Fruit fly (Drosophila melanogaster) whole organism, prepupa: ENCODE results near the gene PMP34.

Experiments used
- CG10631 ChIP-seq: fragments of 200-800 bp; sonication (Bioruptor generic); optimal IDR thresholded peaks from 2 replicates; lab custom pipeline; 2016; ENCODE audit warnings: missing biosample characterization, missing genetic modification characterization
- CG10669 ChIP-seq: fragments of 200-800 bp; sonication (Bioruptor generic); optimal IDR thresholded peaks from 3 replicates; lab custom pipeline; 2018; ENCODE audit warnings: missing biosample characterization, mild to moderate bottlenecking, missing genetic modification characterization, moderate library complexity
- CG11294 ChIP-seq: fragments of 200-800 bp; sonication (Bioruptor generic); IDR thresholded peaks from 2 replicates; pipeline ENCODE4 v1.3.6; 2022; ENCODE audit warnings: missing biosample characterization, missing genetic modification characterization
- CG11762 ChIP-seq: fragments of 200-800 bp; sonication (Bioruptor generic); optimal IDR thresholded peaks from 3 replicates; lab custom pipeline; 2016; ENCODE audit warnings: missing biosample characterization, missing genetic modification characterization; ENCODE audit not compliant: insufficient read depth
- CG11902 ChIP-seq: fragments of 200-800 bp; sonication (Bioruptor generic); optimal IDR thresholded peaks from 3 replicates; lab custom pipeline; 2016; ENCODE audit warnings: missing biosample characterization, missing genetic modification characterization
- CG15336 ChIP-seq: fragments of 200-800 bp; sonication (Bioruptor generic); IDR thresholded peaks from 2 replicates; pipeline ENCODE4 v1.3.6; 2022; ENCODE audit warnings: missing biosample characterization, missing genetic modification characterization
- CG1621 ChIP-seq: fragments of 200-800 bp; sonication (Bioruptor generic); optimal IDR thresholded peaks from 3 replicates; lab custom pipeline; 2018; ENCODE audit warnings: missing biosample characterization, mild to moderate bottlenecking, missing genetic modification characterization
- CG16779 ChIP-seq: fragments of 200-800 bp; sonication (Bioruptor generic); optimal IDR thresholded peaks from 3 replicates; lab custom pipeline; 2017; ENCODE audit warnings: missing biosample characterization, mild to moderate bottlenecking, missing genetic modification characterization
- CG3032 ChIP-seq: fragments of 200-800 bp; optimal IDR thresholded peaks from 2 replicates; lab custom pipeline; 2019; ENCODE audit warnings: missing biosample characterization, mild to moderate bottlenecking, missing genetic modification characterization, moderate library complexity
- CG31627 ChIP-seq: fragments of 200-800 bp; sonication (Bioruptor generic); optimal IDR thresholded peaks from 3 replicates; lab custom pipeline; 2016; ENCODE audit warnings: missing biosample characterization, missing genetic modification characterization
- CG34406 ChIP-seq: fragments of 200-800 bp; sonication (Bioruptor generic); optimal IDR thresholded peaks from 3 replicates; lab custom pipeline; 2016; ENCODE audit warnings: missing biosample characterization, missing genetic modification characterization
- CG3919 ChIP-seq: fragments of 200-800 bp; sonication (Bioruptor generic); optimal IDR thresholded peaks from 3 replicates; lab custom pipeline; 2016; ENCODE audit warnings: missing biosample characterization, missing genetic modification characterization
- CG4318 ChIP-seq: fragments of 200-800 bp; sonication (Bioruptor generic); optimal IDR thresholded peaks from 3 replicates; lab custom pipeline; 2017; ENCODE audit warnings: missing biosample characterization, mild to moderate bottlenecking, missing genetic modification characterization
- CG6163 ChIP-seq: fragments of 200-800 bp; sonication (Bioruptor generic); IDR thresholded peaks from 3 replicates; pipeline ENCODE4 v1.3.6; 2022; ENCODE audit warnings: missing biosample characterization, missing genetic modification characterization
- CG6276 ChIP-seq: fragments of 200-800 bp; sonication (Bioruptor generic); optimal IDR thresholded peaks from 2 replicates; lab custom pipeline; 2017; ENCODE audit warnings: missing biosample characterization, mild to moderate bottlenecking, missing genetic modification characterization
- CG6808 ChIP-seq: fragments of 200-800 bp; sonication (Bioruptor generic); optimal IDR thresholded peaks from 3 replicates; lab custom pipeline; 2017; ENCODE audit warnings: missing biosample characterization, missing genetic modification characterization, mild to moderate bottlenecking, moderate library complexity, missing genetic modification reagents
- CG6854 ChIP-seq: fragments of 200-800 bp; sonication (Bioruptor generic); optimal IDR thresholded peaks from 2 replicates; lab custom pipeline; 2017; ENCODE audit warnings: missing biosample characterization, mild to moderate bottlenecking, missing genetic modification characterization
- CG7368 ChIP-seq: fragments of 200-800 bp; sonication (Bioruptor generic); optimal IDR thresholded peaks from 3 replicates; lab custom pipeline; 2016; ENCODE audit warnings: missing biosample characterization, missing genetic modification characterization
- CG8119 ChIP-seq: fragments of 200-800 bp; sonication (Bioruptor generic); IDR thresholded peaks from 3 replicates; pipeline ENCODE4 v1.3.6; 2022; ENCODE audit warnings: missing biosample characterization, missing genetic modification characterization
- CG8319 ChIP-seq: fragments of 200-800 bp; sonication (Bioruptor generic); optimal IDR thresholded peaks from 3 replicates; lab custom pipeline; 2016; ENCODE audit warnings: missing biosample characterization, missing genetic modification characterization
- CG8632 ChIP-seq: fragments of 200-800 bp; sonication (Bioruptor generic); optimal IDR thresholded peaks from 3 replicates; lab custom pipeline; 2016; ENCODE audit warnings: missing biosample characterization, missing genetic modification characterization
- CG9139 ChIP-seq: fragments of 200-800 bp; sonication (Bioruptor generic); optimal IDR thresholded peaks from 3 replicates; lab custom pipeline; 2017; ENCODE audit warnings: missing biosample characterization, mild to moderate bottlenecking, missing genetic modification characterization
- Eip75B ChIP-seq: fragments of 200-800 bp; sonication (Bioruptor generic); optimal IDR thresholded peaks from 3 replicates; lab custom pipeline; 2016; ENCODE audit warnings: missing biosample characterization, missing genetic modification characterization
- Eip78C ChIP-seq: fragments of 200-800 bp; sonication (Bioruptor generic); peaks from one replicate; lab custom pipeline; 2016; ENCODE audit warnings: missing biosample characterization, missing genetic modification characterization
- Eip93F ChIP-seq: fragments of 200-800 bp; sonication (Bioruptor generic); optimal IDR thresholded peaks from 2 replicates; lab custom pipeline; 2016; ENCODE audit warnings: missing biosample characterization, mild to moderate bottlenecking, missing genetic modification characterization
- Gug ChIP-seq: fragments of 200-800 bp; sonication (Bioruptor generic); IDR thresholded peaks from 2 replicates; pipeline ENCODE4 v1.3.6; 2022; ENCODE audit warnings: missing biosample characterization, missing genetic modification characterization
- Hr39 ChIP-seq: fragments of 200-800 bp; sonication (Bioruptor generic); optimal IDR thresholded peaks from 2 replicates; lab custom pipeline; 2016; ENCODE audit warnings: missing biosample characterization, missing genetic modification characterization
- Hr4 ChIP-seq: fragments of 200-800 bp; sonication (Bioruptor generic); optimal IDR thresholded peaks from 3 replicates; lab custom pipeline; 2016; ENCODE audit warnings: missing biosample characterization, missing genetic modification characterization
- Lpt ChIP-seq: fragments of 200-800 bp; sonication (Bioruptor generic); optimal IDR thresholded peaks from 3 replicates; lab custom pipeline; 2016; ENCODE audit warnings: missing biosample characterization, missing genetic modification characterization
- OdsH ChIP-seq: fragments of 200-800 bp; sonication (Bioruptor generic); optimal IDR thresholded peaks from 3 replicates; lab custom pipeline; 2016; ENCODE audit warnings: missing biosample characterization, missing genetic modification characterization
- Smox ChIP-seq: fragments of 200-800 bp; sonication (Bioruptor generic); optimal IDR thresholded peaks from 3 replicates; lab custom pipeline; 2016; ENCODE audit warnings: missing biosample characterization, missing genetic modification characterization
- Sox102F ChIP-seq: fragments of 200-800 bp; sonication (Bioruptor generic); optimal IDR thresholded peaks from 2 replicates; lab custom pipeline; 2016; ENCODE audit warnings: missing biosample characterization, mild to moderate bottlenecking, missing genetic modification characterization
- Sox14 ChIP-seq: fragments of 200-800 bp; sonication (Bioruptor generic); optimal IDR thresholded peaks from 3 replicates; lab custom pipeline; 2016; ENCODE audit warnings: missing biosample characterization, missing genetic modification characterization
- Sox15 ChIP-seq: fragments of 200-800 bp; sonication (Bioruptor generic); optimal IDR thresholded peaks from 3 replicates; lab custom pipeline; 2016; ENCODE audit warnings: missing biosample characterization, missing genetic modification characterization
- achi ChIP-seq: fragments of 200-800 bp; sonication (Bioruptor generic); optimal IDR thresholded peaks from 3 replicates; lab custom pipeline; 2016; ENCODE audit warnings: missing biosample characterization, missing genetic modification characterization
- acj6 ChIP-seq: fragments of 200-800 bp; sonication (Bioruptor generic); optimal IDR thresholded peaks from 3 replicates; lab custom pipeline; 2016; ENCODE audit warnings: missing biosample characterization, missing genetic modification characterization
- cyc ChIP-seq: fragments of 200-800 bp; sonication (Bioruptor generic); optimal IDR thresholded peaks from 3 replicates; lab custom pipeline; 2016; ENCODE audit warnings: missing biosample characterization, missing genetic modification characterization
- dac ChIP-seq: fragments of 200-800 bp; sonication (Bioruptor generic); optimal IDR thresholded peaks from 2 replicates; lab custom pipeline; 2017; ENCODE audit warnings: missing biosample characterization, mild to moderate bottlenecking, missing genetic modification characterization
- dsx ChIP-seq: fragments of 200-800 bp; optimal IDR thresholded peaks from 3 replicates; lab custom pipeline; 2019; ENCODE audit warnings: missing biosample characterization, mild to moderate bottlenecking, missing genetic modification characterization, moderate library complexity; ENCODE audit not compliant: poor library complexity, severe bottlenecking
- eg ChIP-seq: fragments of 200-800 bp; sonication (Bioruptor generic); IDR thresholded peaks from 3 replicates; pipeline ENCODE4 v1.3.6; 2022; ENCODE audit warnings: missing biosample characterization, missing genetic modification characterization
- fd59A ChIP-seq: fragments of 200-800 bp; sonication (Bioruptor generic); optimal IDR thresholded peaks from 2 replicates; lab custom pipeline; 2017; ENCODE audit warnings: missing biosample characterization, mild to moderate bottlenecking, missing genetic modification characterization, missing genetic modification reagents
- fd85E ChIP-seq: fragments of 200-800 bp; sonication (Bioruptor generic); optimal IDR thresholded peaks from 3 replicates; lab custom pipeline; 2016; ENCODE audit warnings: missing biosample characterization, missing genetic modification characterization
- fkh ChIP-seq: fragments of 200-800 bp; sonication (Bioruptor generic); optimal IDR thresholded peaks from 3 replicates; lab custom pipeline; 2017; ENCODE audit warnings: missing biosample characterization, mild to moderate bottlenecking, missing genetic modification characterization, moderate library complexity
- lz ChIP-seq: fragments of 200-800 bp; sonication (Bioruptor generic); optimal IDR thresholded peaks from 3 replicates; lab custom pipeline; 2016; ENCODE audit warnings: missing biosample characterization, missing genetic modification characterization
- net ChIP-seq: fragments of 200-800 bp; sonication (Bioruptor generic); optimal IDR thresholded peaks from 3 replicates; lab custom pipeline; 2016; ENCODE audit warnings: missing biosample characterization, missing genetic modification characterization
- pdm3 ChIP-seq: fragments of 200-800 bp; sonication (Bioruptor generic); optimal IDR thresholded peaks from 3 replicates; lab custom pipeline; 2016; ENCODE audit warnings: missing biosample characterization, missing genetic modification characterization
- salr ChIP-seq, 2 experiments: fragments of 200-800 bp; sonication (Bioruptor generic); optimal IDR thresholded peaks; 3 replicates each; lab custom pipeline; 2016 to 2018; ENCODE audit warnings: missing biosample characterization in 2 of 2, missing genetic modification characterization in 2 of 2, mild to moderate bottlenecking in 1 of 2
- spab ChIP-seq: fragments of 200-800 bp; sonication (Bioruptor generic); optimal IDR thresholded peaks from 2 replicates; lab custom pipeline; 2017; ENCODE audit warnings: missing biosample characterization, mild to moderate bottlenecking, missing genetic modification characterization, missing genetic modification reagents
- svp ChIP-seq: fragments of 200-800 bp; sonication (Bioruptor generic); peaks from one replicate; lab custom pipeline; 2016; ENCODE audit warnings: missing biosample characterization, missing genetic modification characterization
- topi ChIP-seq: fragments of 200-800 bp; sonication (Bioruptor generic); optimal IDR thresholded peaks from 3 replicates; lab custom pipeline; 2016; ENCODE audit warnings: missing biosample characterization, missing genetic modification characterization
- vri ChIP-seq: fragments of 200-800 bp; sonication (Bioruptor generic); optimal IDR thresholded peaks from 3 replicates; lab custom pipeline; 2016; ENCODE audit warnings: missing biosample characterization, mild to moderate bottlenecking, missing genetic modification characterization

The PMP34 gene

DNA sequence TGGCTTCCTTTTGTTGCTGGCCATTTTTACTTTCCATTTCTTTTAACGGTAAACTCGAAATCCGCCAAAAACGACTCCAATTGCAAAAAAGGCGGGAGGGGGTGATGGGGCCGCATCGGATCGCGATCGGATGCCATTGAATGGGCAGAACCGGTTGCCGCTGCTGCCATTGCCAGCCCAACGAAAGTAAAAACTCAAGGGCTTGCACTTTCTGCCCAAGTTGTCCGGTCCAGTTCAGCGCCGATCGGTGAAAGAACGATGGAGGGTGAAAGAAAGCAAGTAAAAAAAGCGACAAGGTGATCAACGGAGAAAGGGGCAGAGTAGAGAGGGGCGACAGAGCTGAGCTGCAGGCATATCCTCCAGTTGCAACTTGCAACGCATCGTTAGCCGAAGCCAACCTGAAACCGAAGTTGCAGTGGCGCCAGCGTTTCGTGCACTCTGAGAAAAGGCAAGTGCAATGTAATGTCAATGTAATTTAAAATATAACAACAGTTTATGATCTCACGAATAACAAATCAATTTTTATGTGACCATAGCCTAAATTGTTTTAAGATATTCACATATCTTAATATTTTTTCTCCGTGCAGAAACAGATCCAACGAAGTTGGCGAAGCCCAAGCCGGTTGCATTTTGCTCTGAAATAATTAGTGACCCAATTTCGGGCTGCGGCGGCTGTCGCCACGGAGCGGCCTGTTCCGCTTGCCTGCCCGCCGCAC is 14.2 kb upstream of the PMP34 start:
- TF ChIP-seq Gug (GFP tag; lab: Robert Waterston, UW) (peak; percentile 84), CG3032 (peak; percentile 64), achi (GFP tag; lab: Kevin White, UChicago) (peak; percentile 88), Eip93F (GFP tag; lab: Kevin White, UChicago) (peak; percentile 58), Sox102F (GFP tag; lab: Kevin White, UChicago) (peak; percentile 81), fd85E (GFP tag; lab: Kevin White, UChicago) (no peak), CG1621 (tag; lab: Kevin White, UChicago) (peak; percentile 63), CG34406 (GFP tag; lab: Kevin White, UChicago) (peak; percentile 83), topi (peak; percentile 87), lz (peak; percentile 88), CG11902 (GFP tag; lab: Kevin White, UChicago) (peak; percentile 75), Smox (GFP tag; lab: Kevin White, UChicago) (peak; percentile 90), acj6 (GFP tag; lab: Kevin White, UChicago) (peak; percentile 85), Hr4 (GFP tag; lab: Kevin White, UChicago) (peak; percentile 92), Lpt (GFP tag; lab: Kevin White, UChicago) (peak; percentile 92), CG8319 (GFP tag; lab: Kevin White, UChicago) (peak; percentile 70), CG11762 (peak; percentile 76), CG6808 (GFP tag; lab: Kevin White, UChicago) (peak; percentile 50), svp (GFP tag; lab: Kevin White, UChicago) (peak; percentile 93), CG11294 (GFP tag; lab: Robert Waterston, UW) (peak; percentile 82), Sox15 (peak; percentile 47), Sox14 (GFP tag; lab: Kevin White, UChicago) (peak; percentile 89), CG7368 (peak; percentile 79), salr (GFP tag; optimal IDR thresholded peaks at IDR 0.05; lab: Kevin White, UChicago) (peak; percentile 21 to 81), CG8119 (GFP tag; lab: Robert Waterston, UW) (peak; percentile 97), Hr39 (GFP tag; lab: Kevin White, UChicago) (peak; percentile 89), CG31627 (GFP tag; lab: Kevin White, UChicago) (peak; percentile 87), cyc (GFP tag; lab: Kevin White, UChicago) (peak; percentile 80), OdsH (GFP tag; lab: Kevin White, UChicago) (peak; percentile 88), fd59A (peak; percentile 59), Eip75B (GFP tag; lab: Kevin White, UChicago) (peak; percentile 89), Eip78C (peak; percentile 97), fkh (no peak), pdm3 (GFP tag; lab: Kevin White, UChicago) (peak; percentile 90), CG6276 (GFP tag; lab: Kevin White, UChicago) (peak; percentile 92), CG3919 (GFP tag; lab: Kevin White, UChicago) (peak; percentile 92), dsx (peak; percentile 73), CG8632 (peak; percentile 84), spab (GFP tag; lab: Kevin White, UChicago) (peak; percentile 69), CG6854 (GFP tag; lab: Kevin White, UChicago) (peak; percentile 92), net (GFP tag; lab: Kevin White, UChicago) (peak; percentile 91), CG9139 (GFP tag; lab: Kevin White, UChicago) (peak; percentile 39), eg (GFP tag; lab: Robert Waterston, UW) (peak; percentile 96), vri (GFP tag; lab: Kevin White, UChicago) (peak; percentile 63), CG4318 (GFP tag; lab: Kevin White, UChicago) (peak; percentile 82), CG6163 (GFP tag; lab: Robert Waterston, UW) (peak; percentile 96), CG10669 (GFP tag; lab: Kevin White, UChicago) (peak; percentile 79), CG16779 (peak; percentile 73), dac (peak; percentile 81), CG15336 (peak; percentile 98), CG10631 (GFP tag; lab: Kevin White, UChicago) (peak; percentile 84)
